Fruit fly (Drosophila melanogaster) S2 (cell line): ENCODE measurements around the gene CG7656.

ENCODE experiments used
- CG8478 ChIP-seq: fragments of >200 bp; optimal IDR thresholded peaks from 2 replicates; lab custom pipeline; 2018
- CTCF ChIP-seq, 2 experiments: fragments of >200 bp; optimal IDR thresholded peaks; 2 replicates each; lab custom pipeline; 2018

- TF ChIP-seq CG8478 (no peak), CTCF (optimal IDR thresholded peaks at IDR 0.05; lab: Kevin White, UChicago) (no peak)
These were observed 48.0 kb downstream of the CG7656 start for dm6 chr3L:15539903-15540409.
